Worm (Caenorhabditis elegans) whole organism, early embryonic: ENCODE measurements around the gene snb-5.

ENCODE experiments used
- B0310.2 ChIP-seq: sonication (generic microtip); optimal IDR thresholded peaks from 2 replicates; lab custom pipeline; 2016; ENCODE audit warnings: mild to moderate bottlenecking, missing genetic modification characterization, missing compliant biosample characterization
- ama-1 ChIP-seq: fragments of 150-350 bp; optimal IDR thresholded peaks from 2 replicates; lab custom pipeline; 2014
- flt-1 ChIP-seq: fragments of 200-800 bp; sonication (Bioruptor generic); IDR thresholded peaks from 2 replicates; pipeline ENCODE4 v1.3.6; 2022; ENCODE audit warnings: missing genetic modification characterization, missing compliant biosample characterization

ce11 chrIII:8209775-8210174 lies 6.9 kb downstream of the snb-5 start, which contains the start of gene C30A5.10:
- TF ChIP-seq B0310.2 (no peak), flt-1 (GFP tag; lab: Robert Waterston, UW) (no peak), ama-1 (lab: Kevin White, UChicago) (no peak)
